Worm (Caenorhabditis elegans): Measurements from ENCODE around the gene flp-34.

Gene flp-34

ce11 chrV:1009037-1009436, 24.2 kb downstream of the flp-34 start:
- TF ChIP-seq ets-4 (tag; optimal IDR thresholded peaks at IDR 0.05): no peak
- TF ChIP-seq tbx-2 (tag; optimal IDR thresholded peaks at IDR 0.05): no peak
- TF ChIP-seq ttx-3 (tag; optimal IDR thresholded peaks at IDR 0.05): no peak
- no peak for TF ChIP-seq ceh-6 (GFP tag; optimal IDR thresholded peaks at IDR 0.05)
- no peak for TF ChIP-seq syd-9 (tag; optimal IDR thresholded peaks at IDR 0.05)
- no peak for TF ChIP-seq ceh-31 (tag; optimal IDR thresholded peaks at IDR 0.05)
- TF ChIP-seq pha-4 (tag; optimal IDR thresholded peaks at IDR 0.05): no peak
- no peak for TF ChIP-seq ztf-16 (tag; optimal IDR thresholded peaks at IDR 0.05)
- TF ChIP-seq elt-2 (tag; optimal IDR thresholded peaks at IDR 0.05): no peak
- TF ChIP-seq gmeb-2 (tag; optimal IDR thresholded peaks at IDR 0.05): no peak
- TF ChIP-seq C38D4.7 (GFP tag; optimal IDR thresholded peaks at IDR 0.05): no peak
- TF ChIP-seq nhr-232 (tag; optimal IDR thresholded peaks at IDR 0.05): no peak
- no peak for TF ChIP-seq fax-1 (tag; optimal IDR thresholded peaks at IDR 0.05)
- no peak for TF ChIP-seq ceh-34 (tag; optimal IDR thresholded peaks at IDR 0.05)

ce11 chrV:1008503-1008902, 24.7 kb downstream of the flp-34 start, which contains the start of gene ergo-1:
Gene ergo-1, plus strand, starts transcription at chrV:1008803.
- TF ChIP-seq pat-9 (tag; optimal IDR thresholded peaks at IDR 0.05) (no peak), ttx-3 (tag; optimal IDR thresholded peaks at IDR 0.05) (no peak), hlh-6 (tag; optimal IDR thresholded peaks at IDR 0.05) (no peak), sdc-2 (tag; optimal IDR thresholded peaks at IDR 0.05) (no peak), tbx-2 (tag; optimal IDR thresholded peaks at IDR 0.05) (no peak), elt-2 (tag; optimal IDR thresholded peaks at IDR 0.05) (no peak), pha-2 (tag; optimal IDR thresholded peaks at IDR 0.05) (no peak), ceh-9 (tag; optimal IDR thresholded peaks at IDR 0.05) (no peak), ceh-19 (GFP tag; optimal IDR thresholded peaks at IDR 0.05) (no peak), ceh-48 (tag; optimal IDR thresholded peaks at IDR 0.05) (no peak), pros-1 (tag; optimal IDR thresholded peaks at IDR 0.05) (no peak), tbx-7 (tag; optimal IDR thresholded peaks at IDR 0.05) (no peak), ref-2 (tag; optimal IDR thresholded peaks at IDR 0.05) (no peak), pax-1 (tag; optimal IDR thresholded peaks at IDR 0.05) (no peak), nfya-1 (tag; optimal IDR thresholded peaks at IDR 0.05) (no peak), ceh-30 (tag; optimal IDR thresholded peaks at IDR 0.05) (no peak), zip-5 (tag; optimal IDR thresholded peaks at IDR 0.05) (no peak), F13H6.1 (tag; optimal IDR thresholded peaks at IDR 0.05) (no peak), K09A11.1 (tag; optimal IDR thresholded peaks at IDR 0.05; ENCODE audit: insufficient read depth) (no peak)

ce11 chrV:1005877-1006276, 27.3 kb downstream of the flp-34 start:
- TF ChIP-seq unc-55 (GFP tag; optimal IDR thresholded peaks at IDR 0.05) (no peak), ztf-16 (tag; optimal IDR thresholded peaks at IDR 0.05) (no peak), elt-2 (tag; optimal IDR thresholded peaks at IDR 0.05) (peak; percentile 89), fkh-6 (tag; optimal IDR thresholded peaks at IDR 0.05) (no peak), gmeb-2 (tag; optimal IDR thresholded peaks at IDR 0.05) (no peak), pax-1 (tag; optimal IDR thresholded peaks at IDR 0.05) (no peak), Y22D7AL.16 (tag; optimal IDR thresholded peaks at IDR 0.05) (no peak)

- TF ChIP-seq pha-2 (tag; optimal IDR thresholded peaks at IDR 0.05): peak; percentile 81
- TF ChIP-seq nhr-232 (tag; optimal IDR thresholded peaks at IDR 0.05): peak; percentile 25
- TF ChIP-seq hlh-15 (tag; optimal IDR thresholded peaks at IDR 0.05): peak; percentile 93
- peak; percentile 100 for TF ChIP-seq ceh-31 (tag; optimal IDR thresholded peaks at IDR 0.05)
- peak; percentile 52 for TF ChIP-seq che-1 (tag; optimal IDR thresholded peaks at IDR 0.05)
- no peak for TF ChIP-seq nhr-11 (tag; optimal IDR thresholded peaks at IDR 0.05)
- peak; percentile 86 for TF ChIP-seq ttx-3 (tag; optimal IDR thresholded peaks at IDR 0.05)
- TF ChIP-seq hlh-8 (tag; optimal IDR thresholded peaks at IDR 0.05): peak; percentile 95
- no peak for TF ChIP-seq ceh-30 (tag; optimal IDR thresholded peaks at IDR 0.05)
- TF ChIP-seq ceh-34 (tag; optimal IDR thresholded peaks at IDR 0.05): peak; percentile 90
- TF ChIP-seq unc-42 (tag; optimal IDR thresholded peaks at IDR 0.05): peak; percentile 73
- no peak for TF ChIP-seq pros-1 (tag; optimal IDR thresholded peaks at IDR 0.05)
- 0 out of 2 replicates have a peak, but pooled peaks have one; percentile 20 for TF ChIP-seq unc-3 (GFP tag; conservative IDR thresholded peaks at IDR 0.05)
- TF ChIP-seq unc-3 (tag; optimal IDR thresholded peaks at IDR 0.05): peak; percentile 90
- TF ChIP-seq pha-4 (tag; optimal IDR thresholded peaks at IDR 0.05): no peak
- TF ChIP-seq lim-6 (tag; optimal IDR thresholded peaks at IDR 0.05): peak; percentile 97
- peak; percentile 42 for TF ChIP-seq ceh-24 (tag; optimal IDR thresholded peaks at IDR 0.05)
- TF ChIP-seq tbx-2 (tag; optimal IDR thresholded peaks at IDR 0.05): peak; percentile 98
- peak; percentile 96 for TF ChIP-seq elt-2 (tag; optimal IDR thresholded peaks at IDR 0.05)
- peak; percentile 19 for TF ChIP-seq dmd-4 (tag; optimal IDR thresholded peaks at IDR 0.05; ENCODE audit: borderline replicate concordance)
- peak; percentile 37 for TF ChIP-seq unc-55 (GFP tag; optimal IDR thresholded peaks at IDR 0.05)
- TF ChIP-seq nfya-1 (tag; optimal IDR thresholded peaks at IDR 0.05): peak; percentile 34
- peak; percentile 80 for TF ChIP-seq ceh-19 (GFP tag; optimal IDR thresholded peaks at IDR 0.05)
- peak; percentile 98 for TF ChIP-seq ceh-14 (tag; optimal IDR thresholded peaks at IDR 0.05)
- TF ChIP-seq sox-2 (GFP tag; IDR thresholded peaks at IDR 0.05): no peak
- peak; percentile 97 for TF ChIP-seq fax-1 (tag; optimal IDR thresholded peaks at IDR 0.05)
- peak; percentile 89 for TF ChIP-seq unc-86 (tag; optimal IDR thresholded peaks at IDR 0.05)
Measured at ce11 chrV:1003826-1004225, 29.4 kb downstream of the flp-34 start.

Data from whole organism, late embryonic.